Fruit fly (Drosophila melanogaster): ENCODE measurements around the gene ND-ASHI.

Gene ND-ASHI

DNA sequence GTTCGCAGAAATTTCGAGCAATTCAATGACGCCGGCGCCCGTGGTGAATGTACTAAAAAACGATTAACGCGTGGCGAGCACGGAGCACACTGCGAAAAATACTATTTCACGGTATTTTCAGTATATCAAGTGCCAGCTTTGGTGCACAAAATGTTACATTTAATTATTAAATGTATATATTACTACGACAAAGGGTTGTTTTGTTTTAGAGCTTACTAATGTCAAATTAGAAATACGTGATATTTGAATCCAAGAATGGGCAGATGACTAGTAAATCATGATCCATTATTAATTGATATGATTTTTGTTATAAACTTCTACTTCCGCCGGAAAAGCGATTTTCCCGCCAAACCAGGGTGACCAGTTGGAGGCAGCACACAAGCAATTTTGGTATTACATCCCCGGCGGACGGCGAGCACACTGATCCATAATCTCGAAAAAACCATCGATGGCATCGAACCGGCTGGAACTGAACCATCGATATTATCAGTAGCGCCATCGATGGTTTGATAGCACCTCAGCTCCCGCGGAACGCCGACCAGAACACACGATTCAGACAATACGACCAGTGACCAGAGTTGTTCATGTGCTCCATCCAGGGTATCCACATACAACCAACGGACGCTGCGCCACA, 24.6 kb downstream of the ND-ASHI start, which contains the start of the genes CG3226 and Cdc7 (continued):
- TF ChIP-seq sqz (GFP tag; optimal IDR thresholded peaks at IDR 0.05) = peak; percentile 72
- peak; percentile 19 for TF ChIP-seq ems (GFP tag; optimal IDR thresholded peaks at IDR 0.05)
- TF ChIP-seq CG12155 (GFP tag; optimal IDR thresholded peaks at IDR 0.05) = peak; percentile 27
- no peak for TF ChIP-seq pros (GFP tag; optimal IDR thresholded peaks at IDR 0.05)
- peak; percentile 47 for TF ChIP-seq kah (GFP tag; optimal IDR thresholded peaks at IDR 0.05)
- peak; percentile 66 for TF ChIP-seq pfk (GFP tag; optimal IDR thresholded peaks at IDR 0.05)
- TF ChIP-seq tna (GFP tag; IDR thresholded peaks at IDR 0.05; ENCODE audit: partially characterized antibody) = peak; percentile 72
- no peak for TF ChIP-seq jing (GFP tag; optimal IDR thresholded peaks at IDR 0.05)
- peak; percentile 33; the same call in 1 of the 3 replicates for TF ChIP-seq B-H1 (GFP tag; IDR thresholded peaks at IDR 0.05)

DNA sequence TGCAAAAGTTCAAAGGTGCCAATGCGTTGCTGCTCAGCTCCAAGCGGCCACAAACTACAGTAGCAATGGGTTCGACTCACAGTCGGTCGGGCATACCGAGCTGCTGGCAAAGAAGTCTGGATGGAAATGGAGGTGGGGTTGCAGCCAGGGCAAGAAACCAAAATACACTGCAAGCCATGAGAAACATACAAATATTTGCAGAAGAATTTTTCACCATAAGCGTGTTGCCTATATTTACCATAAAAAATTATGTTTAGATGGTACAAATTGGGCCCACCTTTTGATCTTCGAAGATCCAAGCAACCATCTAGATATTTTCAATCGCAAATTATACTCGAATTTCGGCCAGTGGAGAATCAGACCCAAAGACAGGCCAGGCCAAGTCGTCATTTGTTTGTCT, 32.1 kb downstream of the ND-ASHI start:
- TF ChIP-seq Med (GFP tag) (peak; percentile 22), CG3281 (GFP tag; optimal IDR thresholded peaks at IDR 0.05) (no peak), CG11247 (GFP tag; IDR thresholded peaks at IDR 0.05) (no peak), pnt (GFP tag; optimal IDR thresholded peaks at IDR 0.05) (no peak), CG5953 (GFP tag; IDR thresholded peaks at IDR 0.05) (no peak), sens (GFP tag) (peak; percentile 53)

DNA sequence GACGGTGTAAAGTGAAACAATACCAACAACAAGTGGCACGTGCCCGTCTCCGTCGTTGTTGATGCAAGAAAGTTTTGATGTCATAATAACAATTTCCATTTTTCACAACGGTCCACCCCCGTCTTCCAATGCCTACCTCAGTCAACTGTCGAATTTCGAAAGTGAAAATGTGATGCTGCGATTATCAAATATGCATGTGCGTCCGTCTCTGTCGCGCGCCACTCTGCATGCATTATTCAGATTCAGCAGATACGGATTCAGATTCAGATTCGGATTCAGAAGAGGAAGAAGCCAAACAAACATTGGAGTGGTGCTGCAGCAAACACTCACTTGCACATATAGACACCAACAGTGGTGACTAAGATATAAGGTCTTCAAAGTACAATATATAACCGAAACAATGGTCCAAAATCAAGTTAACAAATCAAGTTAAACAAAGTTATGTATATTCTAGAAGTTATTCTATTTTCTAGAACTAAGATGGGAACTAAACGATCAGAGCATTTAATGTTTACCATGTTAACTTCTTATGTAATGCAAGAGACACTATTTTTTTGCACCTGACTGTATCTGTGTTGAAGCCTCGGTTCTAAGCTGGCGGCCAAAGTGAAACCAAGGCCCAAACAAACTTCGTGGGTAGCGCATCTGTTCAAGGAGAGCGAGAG, 36.2 kb downstream of the ND-ASHI start:
- TF ChIP-seq yki (optimal IDR thresholded peaks at IDR 0.05) = no peak
- TF ChIP-seq E2f2 (GFP tag; IDR thresholded peaks at IDR 0.05) = no peak
- TF ChIP-seq CG13775 (GFP tag; optimal IDR thresholded peaks at IDR 0.05) = no peak
- no peak for TF ChIP-seq sima (GFP tag; optimal IDR thresholded peaks at IDR 0.05)
- no peak for TF ChIP-seq wek (GFP tag; optimal IDR thresholded peaks at IDR 0.05)
- TF ChIP-seq CG12236 (GFP tag; optimal IDR thresholded peaks at IDR 0.05) = peak; percentile 5
- TF ChIP-seq Hmr (GFP tag; optimal IDR thresholded peaks at IDR 0.05) = no peak
- 0 out of 2 replicates have a peak, but pooled peaks have one; percentile 7 for TF ChIP-seq Ptx1 (GFP tag; IDR thresholded peaks at IDR 0.05)
- TF ChIP-seq Tbp (GFP tag; optimal IDR thresholded peaks at IDR 0.05) = no peak
- no peak for TF ChIP-seq CG14441 (GFP tag; IDR thresholded peaks at IDR 0.05)
- peak; percentile 35 for TF ChIP-seq CG14710 (tag; optimal IDR thresholded peaks at IDR 0.05)
- TF ChIP-seq dati (GFP tag; IDR thresholded peaks at IDR 0.05) = no peak
- no peak for TF ChIP-seq insv (GFP tag; optimal IDR thresholded peaks at IDR 0.05)
- TF ChIP-seq Gsc (GFP tag; IDR thresholded peaks at IDR 0.05) = no peak
- TF ChIP-seq ewg (GFP tag; optimal IDR thresholded peaks at IDR 0.05) = peak; percentile 16
- TF ChIP-seq CG10979 (tag; optimal IDR thresholded peaks at IDR 0.05) = peak; percentile 67
- no peak for TF ChIP-seq otp (GFP tag; IDR thresholded peaks at IDR 0.05)
- TF ChIP-seq repo (GFP tag; optimal IDR thresholded peaks at IDR 0.05) = no peak
- 0 out of 2 replicates have a peak, but pooled peaks have one; percentile 7 for TF ChIP-seq esg (GFP tag; conservative IDR thresholded peaks at IDR 0.05)
- no peak for TF ChIP-seq mld (GFP tag; IDR thresholded peaks at IDR 0.05; ENCODE audit: partially characterized antibody)
- TF ChIP-seq CG16813 (GFP tag; IDR thresholded peaks at IDR 0.05; ENCODE audit: partially characterized antibody) = no peak
- no peak for TF ChIP-seq odd (GFP tag; optimal IDR thresholded peaks at IDR 0.05)
- no peak for TF ChIP-seq CG34422 (GFP tag; IDR thresholded peaks at IDR 0.05)
- TF ChIP-seq ap (GFP tag; IDR thresholded peaks at IDR 0.05) = peak; percentile 35; the same call in 1 of the 2 replicates
- peak; percentile 24 for TF ChIP-seq nmo (GFP tag; optimal IDR thresholded peaks at IDR 0.05)
- peak; percentile 20; the same call in 1 of the 3 replicates for TF ChIP-seq B-H1 (GFP tag; IDR thresholded peaks at IDR 0.05)
- TF ChIP-seq Drgx (GFP tag; IDR thresholded peaks at IDR 0.05) = peak; percentile 60
- no peak for TF ChIP-seq her (GFP tag; optimal IDR thresholded peaks at IDR 0.05)
- TF ChIP-seq crol (GFP tag; IDR thresholded peaks at IDR 0.05) = 0 out of 2 replicates have a peak, but pooled peaks have one; percentile 20
- TF ChIP-seq vnd (GFP tag; IDR thresholded peaks at IDR 0.05; ENCODE audit: partially characterized antibody) = no peak
- no peak for TF ChIP-seq CG18619 (GFP tag; optimal IDR thresholded peaks at IDR 0.05)
- peak; percentile 41; the same call in 1 of the 2 replicates for TF ChIP-seq HLH3B (GFP tag; IDR thresholded peaks at IDR 0.05)
- TF ChIP-seq bbx (GFP tag; IDR thresholded peaks at IDR 0.05; ENCODE audit: partially characterized antibody) = no peak

All from whole organism, embryonic.